Worm (Caenorhabditis elegans) whole organism, L4 larva: ENCODE measurements around the gene zgpa-1.

Source experiments
- D1046.2 ChIP-seq: fragments of 200-800 bp; sonication (Bioruptor generic); IDR thresholded peaks from 2 replicates; pipeline ENCODE4 v1.3.6; 2022; ENCODE audit warnings: missing genetic modification characterization, missing compliant biosample characterization
- T26A8.4 ChIP-seq: fragments of 200-800 bp; sonication (Bioruptor generic); IDR thresholded peaks from 2 replicates; pipeline ENCODE4 v1.3.6; 2022; ENCODE audit warnings: missing genetic modification characterization, missing compliant biosample characterization
- Y105C5A.15 ChIP-seq: fragments of 200-800 bp; sonication (Bioruptor generic); IDR thresholded peaks from 2 replicates; pipeline ENCODE4 v1.3.6; 2022; ENCODE audit warnings: missing genetic modification characterization, missing compliant biosample characterization
- ZK337.2 ChIP-seq: fragments of 200-800 bp; sonication (Bioruptor generic); IDR thresholded peaks from 2 replicates; pipeline ENCODE4 v1.3.6; 2022; ENCODE audit warnings: missing genetic modification reagents, missing genetic modification characterization, missing compliant biosample characterization
- ZK546.5 ChIP-seq, 2 experiments: sonication (generic microtip); optimal IDR thresholded peaks; 2 replicates each; lab custom pipeline; 2017; ENCODE audit warnings: missing biosample characterization in 2 of 2, missing genetic modification characterization in 2 of 2
- aha-1 ChIP-seq: fragments of 150-350 bp; peaks from one replicate; lab custom pipeline; 2014; ENCODE audit warnings: missing biosample characterization, missing genetic modification characterization
- arid-1 ChIP-seq: fragments of 200-800 bp; sonication (Bioruptor generic); conservative IDR thresholded peaks from 2 replicates; pipeline ENCODE4 v1.3.6; 2022; ENCODE audit warnings: missing genetic modification reagents, missing genetic modification characterization, missing compliant biosample characterization
- ceh-28 ChIP-seq: fragments of 150-350 bp; optimal IDR thresholded peaks from 2 replicates; lab custom pipeline; 2014; ENCODE audit warnings: missing biosample characterization, missing genetic modification reagents, missing genetic modification characterization
- ceh-62 ChIP-seq: sonication (generic microtip); optimal IDR thresholded peaks from 2 replicates; lab custom pipeline; 2017; ENCODE audit warnings: missing biosample characterization, missing genetic modification characterization
- daf-12 ChIP-seq: fragments of 150-350 bp; optimal IDR thresholded peaks from 2 replicates; lab custom pipeline; 2014; ENCODE audit warnings: missing biosample characterization, missing genetic modification reagents, missing genetic modification characterization
- daf-16 ChIP-seq, 3 experiments: sonication (generic microtip); optimal IDR thresholded peaks; 2 replicates each; lab custom pipeline; 2016 to 2017; ENCODE audit warnings: missing genetic modification characterization in 3 of 3, missing genetic modification reagents in 3 of 3, mild to moderate bottlenecking in 2 of 3, missing compliant biosample characterization in 2 of 3, missing biosample characterization in 1 of 3, moderate library complexity in 1 of 3
- dmd-6 ChIP-seq: fragments of 200-800 bp; sonication (Bioruptor generic); IDR thresholded peaks from 2 replicates; pipeline ENCODE4 v1.3.6; 2022; ENCODE audit warnings: missing genetic modification reagents, missing genetic modification characterization, missing compliant biosample characterization
- dmd-8 ChIP-seq: fragments of 200-800 bp; sonication (Bioruptor generic); IDR thresholded peaks from 2 replicates; pipeline ENCODE4 v1.3.6; 2022; ENCODE audit warnings: missing genetic modification characterization, missing compliant biosample characterization
- duxl-1 ChIP-seq: sonication (generic microtip); optimal IDR thresholded peaks from 2 replicates; lab custom pipeline; 2016; ENCODE audit warnings: mild to moderate bottlenecking, missing genetic modification characterization, moderate library complexity, missing compliant biosample characterization; ENCODE audit not compliant: poor library complexity
- dve-1 ChIP-seq: sonication (generic microtip); optimal IDR thresholded peaks from 2 replicates; lab custom pipeline; 2017; ENCODE audit warnings: antibody characterized with exemption, mild to moderate bottlenecking, missing genetic modification characterization, missing compliant biosample characterization; ENCODE audit not compliant: insufficient read depth
- egl-27 ChIP-seq: sonication (generic microtip); optimal IDR thresholded peaks from 3 replicates; lab custom pipeline; 2017; ENCODE audit warnings: missing biosample characterization, missing genetic modification reagents, missing genetic modification characterization
- fkh-10 ChIP-seq: fragments of 150-350 bp; optimal IDR thresholded peaks from 2 replicates; lab custom pipeline; 2014; ENCODE audit warnings: missing biosample characterization, missing genetic modification reagents, missing genetic modification characterization
- gei-8 ChIP-seq: fragments of 200-800 bp; sonication (Bioruptor generic); optimal IDR thresholded peaks from 2 replicates; lab custom pipeline; 2018; ENCODE audit warnings: mild to moderate bottlenecking, missing genetic modification characterization, missing compliant biosample characterization
- hif-1 ChIP-seq, 2 experiments: sonication (generic microtip); optimal IDR thresholded peaks; 2 replicates each; lab custom pipeline; 2016 to 2017; ENCODE audit warnings: missing compliant biosample characterization in 2 of 2, missing genetic modification characterization in 2 of 2, missing genetic modification reagents in 2 of 2, missing genotype in 2 of 2, mild to moderate bottlenecking in 1 of 2
- hlh-11 ChIP-seq: fragments of 200-800 bp; sonication (Bioruptor generic); optimal IDR thresholded peaks from 2 replicates; lab custom pipeline; 2018; ENCODE audit warnings: mild to moderate bottlenecking, missing genetic modification characterization, missing compliant biosample characterization
- lin-15B ChIP-seq: fragments of 150-350 bp; sonication (generic microtip); optimal IDR thresholded peaks from 3 replicates; lab custom pipeline; 2014; ENCODE audit warnings: missing biosample characterization, missing genetic modification characterization
- lin-38 ChIP-seq: fragments of 200-800 bp; sonication (Bioruptor generic); IDR thresholded peaks from 2 replicates; pipeline ENCODE4 v1.3.6; 2022; ENCODE audit warnings: missing genetic modification reagents, missing genetic modification characterization, missing compliant biosample characterization
- lin-39 ChIP-seq: fragments of 150-350 bp; optimal IDR thresholded peaks from 2 replicates; lab custom pipeline; 2014; ENCODE audit warnings: missing biosample characterization, missing genetic modification reagents, missing genetic modification characterization
- lsy-2 ChIP-seq, 2 experiments: fragments of 150-350 bp in 1 of 2; sonication (generic microtip) in 1 of 2; optimal IDR thresholded peaks; 2 replicates each; lab custom pipeline; 2014 to 2017; ENCODE audit warnings: missing biosample characterization in 2 of 2, missing genetic modification characterization in 2 of 2
- mdt-29 ChIP-seq: fragments of 200-800 bp; sonication (Bioruptor generic); IDR thresholded peaks from 2 replicates; pipeline ENCODE4 v1.3.6; 2022; ENCODE audit warnings: missing genetic modification reagents, missing genetic modification characterization, missing compliant biosample characterization
- nhr-10 ChIP-seq: fragments of 150-350 bp; optimal IDR thresholded peaks from 2 replicates; lab custom pipeline; 2014; ENCODE audit warnings: missing biosample characterization, missing genetic modification characterization
- nhr-102 ChIP-seq: sonication (generic microtip); optimal IDR thresholded peaks from 2 replicates; lab custom pipeline; 2016; ENCODE audit warnings: mild to moderate bottlenecking, missing genetic modification characterization, moderate library complexity, missing compliant biosample characterization
- nhr-11 ChIP-seq: fragments of 150-350 bp; optimal IDR thresholded peaks from 2 replicates; lab custom pipeline; 2014; ENCODE audit warnings: missing biosample characterization, missing genetic modification characterization
- nhr-25 ChIP-seq: sonication (generic microtip); optimal IDR thresholded peaks from 2 replicates; lab custom pipeline; 2017; ENCODE audit warnings: missing genetic modification characterization, mild to moderate bottlenecking, missing compliant biosample characterization, antibody characterized with exemption, moderate library complexity, borderline replicate concordance; ENCODE audit not compliant: insufficient read depth
- nhr-28 ChIP-seq: fragments of 150-350 bp; optimal IDR thresholded peaks from 2 replicates; lab custom pipeline; 2014; ENCODE audit warnings: missing biosample characterization, missing genetic modification characterization
- nhr-41 ChIP-seq: fragments of 200-800 bp; sonication (Bioruptor generic); IDR thresholded peaks from 2 replicates; pipeline ENCODE4 v1.3.6; 2022; ENCODE audit warnings: missing genetic modification reagents, missing genetic modification characterization, missing compliant biosample characterization
- nhr-48 ChIP-seq: sonication (generic microtip); optimal IDR thresholded peaks from 2 replicates; lab custom pipeline; 2016; ENCODE audit warnings: mild to moderate bottlenecking, missing genetic modification characterization, missing compliant biosample characterization
- nhr-6 ChIP-seq: fragments of 150-350 bp; optimal IDR thresholded peaks from 2 replicates; lab custom pipeline; 2014; ENCODE audit warnings: missing biosample characterization, missing genetic modification characterization
- nhr-77 ChIP-seq: fragments of 150-350 bp; optimal IDR thresholded peaks from 2 replicates; lab custom pipeline; 2014; ENCODE audit warnings: missing biosample characterization, missing genetic modification characterization
- php-3 ChIP-seq: fragments of 200-800 bp; sonication (Bioruptor generic); IDR thresholded peaks from 2 replicates; pipeline ENCODE4 v1.3.6; 2022; ENCODE audit warnings: missing genetic modification reagents, missing genetic modification characterization, missing compliant biosample characterization
- pqm-1 ChIP-seq: sonication (generic microtip); optimal IDR thresholded peaks from 2 replicates; lab custom pipeline; 2017; ENCODE audit warnings: missing biosample characterization, missing genetic modification characterization
- sdz-12 ChIP-seq: fragments of 200-800 bp; sonication (Bioruptor generic); optimal IDR thresholded peaks from 2 replicates; lab custom pipeline; 2018; ENCODE audit warnings: mild to moderate bottlenecking, missing genetic modification characterization, missing compliant biosample characterization
- skn-1 ChIP-seq: fragments of 150-350 bp; optimal IDR thresholded peaks from 2 replicates; lab custom pipeline; 2014; ENCODE audit warnings: missing biosample characterization, missing genetic modification characterization
- snpc-4 ChIP-seq: fragments of 150-350 bp; optimal IDR thresholded peaks from 2 replicates; lab custom pipeline; 2014; ENCODE audit warnings: missing biosample characterization, missing genetic modification characterization
- tra-1 ChIP-seq: fragments of 200-800 bp; sonication (Bioruptor generic); IDR thresholded peaks from 2 replicates; pipeline ENCODE4 v1.3.6; 2022; ENCODE audit warnings: missing genetic modification reagents, missing genetic modification characterization, missing compliant biosample characterization
- unc-130 ChIP-seq: sonication (generic microtip); optimal IDR thresholded peaks from 2 replicates; lab custom pipeline; 2016; ENCODE audit warnings: missing genetic modification reagents, missing genetic modification characterization, missing compliant biosample characterization
- zag-1 ChIP-seq: fragments of 150-350 bp; optimal IDR thresholded peaks from 2 replicates; lab custom pipeline; 2014; ENCODE audit warnings: missing biosample characterization, missing genetic modification characterization

Gene zgpa-1

ce11 chrIV:7844333-7844973 is 31.8 kb upstream of the zgpa-1 start (continued):
- TF ChIP-seq daf-16 (GFP tag; optimal IDR thresholded peaks at IDR 0.05; lab: Kevin White, UChicago) (peak in 1 of 2 experiments; percentile 4), daf-16 (tag; optimal IDR thresholded peaks at IDR 0.05; lab: Kevin White, UChicago) (peak; percentile 94), sdz-12 (GFP tag; lab: Kevin White, UChicago) (no peak), ceh-62 (no peak), lin-38 (GFP tag; lab: Robert Waterston, UW) (no peak), arid-1 (GFP tag; lab: Robert Waterston, UW) (no peak), nhr-11 (tag; lab: Kevin White, UChicago) (no peak), lin-15B (no peak), ZK337.2 (GFP tag; lab: Robert Waterston, UW) (no peak), mdt-29 (GFP tag; lab: Robert Waterston, UW) (no peak), lsy-2 (tag; optimal IDR thresholded peaks at IDR 0.05; lab: Kevin White, UChicago) (peak in 1 of 2 experiments; percentile 21), hif-1 (tag; optimal IDR thresholded peaks at IDR 0.05; lab: Kevin White, UChicago) (no peak), nhr-77 (peak; percentile 56), unc-130 (GFP tag; lab: Kevin White, UChicago) (no peak), nhr-6 (no peak), nhr-25 (tag; lab: Kevin White, UChicago) (no peak), D1046.2 (GFP tag; lab: Robert Waterston, UW) (no peak), lin-39 (no peak), dmd-8 (no peak), fkh-10 (GFP tag; lab: Kevin White, UChicago) (no peak), nhr-10 (tag; lab: Kevin White, UChicago) (no peak), T26A8.4 (GFP tag; lab: Robert Waterston, UW) (peak; percentile 42; the same call in 1 of the 2 replicates), nhr-102 (tag; lab: Kevin White, UChicago) (peak; percentile 57), Y105C5A.15 (GFP tag; lab: Robert Waterston, UW) (no peak), tra-1 (GFP tag; lab: Robert Waterston, UW) (no peak), nhr-41 (0 out of 2 replicates have a peak, but pooled peaks have one; percentile 15), skn-1 (tag; lab: Kevin White, UChicago) (no peak), daf-12 (tag; lab: Kevin White, UChicago) (no peak), zag-1 (tag; lab: Kevin White, UChicago) (no peak)

ce11 chrIV:7841218-7841617 is 28.6 kb upstream of the zgpa-1 start:
- peak in 1 of 2 experiments; percentile 1 for TF ChIP-seq hif-1 (tag; optimal IDR thresholded peaks at IDR 0.05; lab: Kevin White, UChicago)
- TF ChIP-seq tra-1 (GFP tag; lab: Robert Waterston, UW), result 0 out of 2 replicates have a peak, but pooled peaks have one; percentile 35
- TF ChIP-seq nhr-102 (tag; lab: Kevin White, UChicago), result no peak
- peak; percentile 78 for TF ChIP-seq dmd-6 (GFP tag; lab: Robert Waterston, UW)
- peak; percentile 76 for TF ChIP-seq hlh-11 (tag; lab: Kevin White, UChicago)
- TF ChIP-seq D1046.2 (GFP tag; lab: Robert Waterston, UW), result no peak
- peak; percentile 34 for TF ChIP-seq nhr-77
- TF ChIP-seq daf-16 (GFP tag; optimal IDR thresholded peaks at IDR 0.05; lab: Kevin White, UChicago), result no peak
- peak; percentile 94 for TF ChIP-seq daf-16 (tag; optimal IDR thresholded peaks at IDR 0.05; lab: Kevin White, UChicago)
- TF ChIP-seq fkh-10 (GFP tag; lab: Kevin White, UChicago), result no peak
- no peak for TF ChIP-seq duxl-1
- TF ChIP-seq gei-8 (GFP tag; lab: Kevin White, UChicago), result no peak
- TF ChIP-seq ceh-28 (tag; lab: Kevin White, UChicago), result no peak
- TF ChIP-seq nhr-28 (tag; lab: Kevin White, UChicago), result peak; percentile 76
- no peak for TF ChIP-seq egl-27 (tag; lab: Kevin White, UChicago)
- no peak for TF ChIP-seq snpc-4
- peak; percentile 73 for TF ChIP-seq php-3 (GFP tag; lab: Robert Waterston, UW)
- peak; percentile 90 for TF ChIP-seq pqm-1 (tag; lab: Kevin White, UChicago)
- TF ChIP-seq dve-1, result peak; percentile 59
- peak; percentile 25 for TF ChIP-seq nhr-48
- TF ChIP-seq aha-1 (tag; lab: Kevin White, UChicago), result peak; percentile 31
- TF ChIP-seq ZK546.5 (tag; optimal IDR thresholded peaks at IDR 0.05; lab: Kevin White, UChicago), result no peak
